Fruit fly (Drosophila melanogaster) whole organism, embryonic: Measurements from ENCODE around the gene PGRP-LF.

ENCODE experiments used
- CG30020 ChIP-seq: fragments of 200-800 bp; optimal IDR thresholded peaks from 2 replicates; lab custom pipeline; 2019; ENCODE audit warnings: missing biosample characterization, mild to moderate bottlenecking, missing genetic modification characterization, moderate library complexity
- Med ChIP-seq: fragments of 200-800 bp; sonication (Bioruptor generic); peaks from one replicate; lab custom pipeline; 2016; ENCODE audit warnings: missing biosample characterization, missing genetic modification characterization, mild to moderate bottlenecking, inconsistent platforms, moderate library complexity
- Xbp1 ChIP-seq: fragments of 200-800 bp; sonication (Bioruptor generic); optimal IDR thresholded peaks from 3 replicates; lab custom pipeline; 2016; ENCODE audit warnings: missing biosample characterization, mild to moderate bottlenecking, missing genetic modification characterization
- ab ChIP-seq: fragments of 200-800 bp; sonication (Bioruptor generic); optimal IDR thresholded peaks from 2 replicates; lab custom pipeline; 2016; ENCODE audit warnings: missing biosample characterization, missing genetic modification characterization
- hbn ChIP-seq: fragments of 200-800 bp; sonication (Bioruptor generic); IDR thresholded peaks from 2 replicates; pipeline ENCODE4 v1.3.6; 2022; ENCODE audit warnings: missing biosample characterization, missing genetic modification characterization; ENCODE audit not compliant: partially characterized antibody
- pb ChIP-seq: fragments of 200-800 bp; sonication (Bioruptor generic); optimal IDR thresholded peaks from 3 replicates; lab custom pipeline; 2016; ENCODE audit warnings: missing biosample characterization, missing genetic modification characterization
- ranshi ChIP-seq: fragments of 200-800 bp; sonication (Bioruptor generic); IDR thresholded peaks from 2 replicates; pipeline ENCODE4 v1.3.6; 2022; ENCODE audit warnings: missing biosample characterization, missing genetic modification characterization
- zf30C ChIP-seq: fragments of 200-800 bp; sonication (Bioruptor generic); optimal IDR thresholded peaks from 3 replicates; lab custom pipeline; 2018; ENCODE audit warnings: missing biosample characterization, mild to moderate bottlenecking, missing genetic modification characterization

- TF ChIP-seq Xbp1 = no peak
- TF ChIP-seq ranshi (GFP tag; lab: Robert Waterston, UW) = no peak
- no peak for TF ChIP-seq zf30C (GFP tag; lab: Kevin White, UChicago)
- TF ChIP-seq CG30020 (tag; lab: Kevin White, UChicago) = no peak
- TF ChIP-seq hbn = no peak; the same call in 1 of the 2 replicates
- TF ChIP-seq pb = no peak
- TF ChIP-seq ab (GFP tag; lab: Kevin White, UChicago) = no peak
- TF ChIP-seq Med = no peak
Observed at dm6 chr3L:9367431-9367867, 18.0 kb downstream of the PGRP-LF start.
